Worm (Caenorhabditis elegans): ENCODE measurements around the gene glt-4.

The glt-4 gene

DNA sequence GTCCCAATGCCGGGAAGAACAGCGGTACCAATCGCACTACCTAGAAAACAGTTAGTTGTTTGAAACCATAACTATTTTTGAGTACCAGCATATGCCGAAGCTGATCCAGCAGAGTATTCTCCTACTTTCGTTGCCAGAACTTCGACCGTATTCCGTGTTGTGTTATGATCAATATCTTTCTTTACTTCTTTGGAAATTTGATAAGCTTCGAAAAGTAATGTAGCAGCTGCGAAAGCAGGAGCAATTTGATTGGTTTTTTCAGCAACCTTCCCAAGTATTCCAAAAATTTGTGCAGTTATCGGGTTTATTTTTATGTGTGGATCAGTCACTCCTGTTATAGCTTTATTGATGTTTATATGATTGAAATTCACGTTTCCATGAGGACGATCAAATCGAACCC is 43.1 kb upstream of the glt-4 start:
- TF ChIP-seq mdl-1 (tag; optimal IDR thresholded peaks at IDR 0.05) (no peak), lin-13 (GFP tag; optimal IDR thresholded peaks at IDR 0.05) (no peak), F16B12.6 (tag; optimal IDR thresholded peaks at IDR 0.05) (no peak), tbx-2 (tag; optimal IDR thresholded peaks at IDR 0.05) (no peak), zag-1 (tag; optimal IDR thresholded peaks at IDR 0.05) (no peak), unc-130 (tag; optimal IDR thresholded peaks at IDR 0.05) (no peak), nhr-77 (tag; optimal IDR thresholded peaks at IDR 0.05) (no peak), unc-86 (tag; optimal IDR thresholded peaks at IDR 0.05) (no peak), snpc-4 (tag; optimal IDR thresholded peaks at IDR 0.05) (no peak), nhr-237 (tag; optimal IDR thresholded peaks at IDR 0.05) (no peak), mef-2 (tag; optimal IDR thresholded peaks at IDR 0.05) (no peak)

DNA sequence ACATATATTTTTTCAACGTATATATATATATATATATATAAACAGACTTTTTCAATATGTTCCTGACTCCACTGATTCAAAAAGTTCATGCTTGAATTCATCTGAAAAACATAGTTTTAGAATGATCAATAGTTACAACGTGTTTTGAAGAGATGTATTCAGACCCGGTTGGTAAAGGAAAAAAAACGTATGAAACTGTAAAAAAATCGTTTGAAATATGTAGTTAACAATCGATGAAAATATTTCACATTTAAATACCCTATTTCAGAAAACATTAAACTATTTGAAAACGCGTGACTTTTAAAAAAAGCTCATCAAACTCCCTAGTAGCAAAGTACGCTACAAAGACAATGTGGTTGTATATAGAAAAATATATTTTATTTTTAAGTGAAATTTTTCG is 42.6 kb upstream of the glt-4 start, which contains the start of gene C03B1.14:
C03B1.14 (minus strand) TSS at position 101 of the 400 bp plus-strand sequence.
- no peak for TF ChIP-seq sup-37 (GFP tag; optimal IDR thresholded peaks at IDR 0.05)
- no peak for TF ChIP-seq egl-13 (tag; optimal IDR thresholded peaks at IDR 0.05)
- no peak for TF ChIP-seq hlh-4 (tag; optimal IDR thresholded peaks at IDR 0.05)
- no peak for TF ChIP-seq lin-15B (tag; optimal IDR thresholded peaks at IDR 0.05)
- no peak for TF ChIP-seq fkh-10 (GFP tag; optimal IDR thresholded peaks at IDR 0.05)
- no peak for TF ChIP-seq nhr-84 (tag; optimal IDR thresholded peaks at IDR 0.05)
- no peak for TF ChIP-seq unc-86 (tag; optimal IDR thresholded peaks at IDR 0.05)
- TF ChIP-seq nhr-20 (tag; optimal IDR thresholded peaks at IDR 0.05), result no peak
- no peak for TF ChIP-seq fkh-4 (tag; optimal IDR thresholded peaks at IDR 0.05; ENCODE audit: borderline replicate concordance)
- TF ChIP-seq tbx-2 (tag; optimal IDR thresholded peaks at IDR 0.05), result no peak
- TF ChIP-seq ceh-82 (tag; optimal IDR thresholded peaks at IDR 0.05), result no peak
- TF ChIP-seq ceh-8 (GFP tag; optimal IDR thresholded peaks at IDR 0.05), result no peak
- TF ChIP-seq snpc-4 (tag; optimal IDR thresholded peaks at IDR 0.05), result no peak

DNA sequence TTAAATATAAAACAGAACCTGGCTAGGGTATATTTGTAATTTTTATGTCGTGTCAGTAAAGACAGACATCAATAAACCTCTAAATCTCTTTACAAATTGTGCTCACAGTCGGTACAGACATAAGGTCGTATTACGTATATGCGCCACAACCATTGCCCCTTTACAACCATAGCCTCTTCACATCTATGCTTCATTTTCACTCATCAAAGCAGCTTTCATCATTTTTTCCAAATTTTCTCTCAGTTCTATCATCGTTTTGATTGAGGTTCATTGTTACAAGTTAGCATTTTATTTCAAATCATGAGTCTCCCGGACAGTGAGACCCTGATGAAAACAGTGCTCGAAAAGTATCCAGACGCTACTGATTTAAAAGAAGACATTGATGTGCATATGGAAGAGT is 39.0 kb upstream of the glt-4 start, which contains the start of gene C03B1.4:
C03B1.4 (plus strand) TSS at position 301 of the 400 bp plus-strand sequence.
- TF ChIP-seq efl-1 (optimal IDR thresholded peaks at IDR 0.05), result no peak
- peak in 1 of 2 experiments; percentile 29 for TF ChIP-seq efl-1 (GFP tag; optimal IDR thresholded peaks at IDR 0.05 in 1 of 2)
- TF ChIP-seq lsy-2 (tag; optimal IDR thresholded peaks at IDR 0.05), result no peak

DNA sequence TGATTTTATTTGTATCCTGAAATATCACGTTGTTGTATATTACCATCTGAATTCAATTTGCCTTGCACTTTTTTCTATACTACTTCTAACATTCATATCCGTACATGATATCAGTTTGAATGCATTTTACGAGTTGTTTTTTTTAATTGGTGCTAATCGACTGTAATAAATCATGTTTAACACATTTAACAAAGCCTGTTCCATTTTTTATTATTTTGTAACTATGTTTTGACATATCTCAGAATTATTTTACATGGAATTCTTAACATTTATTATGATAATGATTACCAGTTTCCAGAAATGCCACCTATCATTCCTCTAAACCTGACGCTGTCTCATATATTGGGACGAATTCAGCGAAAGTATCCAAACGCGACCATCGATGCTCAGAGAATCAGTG is 37.5 kb upstream of the glt-4 start, which contains the start of gene C03B1.3:
C03B1.3 (plus strand) TSS at position 301 of the 400 bp plus-strand sequence.
- no peak for TF ChIP-seq isw-1 (GFP tag; IDR thresholded peaks at IDR 0.05)
- no peak for TF ChIP-seq mdl-1 (tag; optimal IDR thresholded peaks at IDR 0.05)
- TF ChIP-seq pag-3 (tag; optimal IDR thresholded peaks at IDR 0.05; ENCODE audit: borderline replicate concordance, insufficient read depth), result no peak
- TF ChIP-seq nhr-90 (tag; optimal IDR thresholded peaks at IDR 0.05; ENCODE audit: poor library complexity), result no peak
- TF ChIP-seq efl-1 (optimal IDR thresholded peaks at IDR 0.05), result no peak
- no peak for TF ChIP-seq efl-1 (GFP tag; optimal IDR thresholded peaks at IDR 0.05 in 1 of 2)
- TF ChIP-seq Y116A8C.19 (tag; optimal IDR thresholded peaks at IDR 0.05; ENCODE audit: borderline replicate concordance), result no peak
- TF ChIP-seq pax-3 (tag; optimal IDR thresholded peaks at IDR 0.05), result no peak
- no peak for TF ChIP-seq F16B12.6 (tag; optimal IDR thresholded peaks at IDR 0.05)
- no peak for TF ChIP-seq ztf-4 (tag; optimal IDR thresholded peaks at IDR 0.05)
- TF ChIP-seq mef-2 (tag; optimal IDR thresholded peaks at IDR 0.05), result no peak
- TF ChIP-seq aha-1 (tag; optimal IDR thresholded peaks at IDR 0.05), result no peak
- TF ChIP-seq lsy-2 (tag; optimal IDR thresholded peaks at IDR 0.05), result no peak
- no peak for TF ChIP-seq blmp-1 (tag; optimal IDR thresholded peaks at IDR 0.05)

DNA sequence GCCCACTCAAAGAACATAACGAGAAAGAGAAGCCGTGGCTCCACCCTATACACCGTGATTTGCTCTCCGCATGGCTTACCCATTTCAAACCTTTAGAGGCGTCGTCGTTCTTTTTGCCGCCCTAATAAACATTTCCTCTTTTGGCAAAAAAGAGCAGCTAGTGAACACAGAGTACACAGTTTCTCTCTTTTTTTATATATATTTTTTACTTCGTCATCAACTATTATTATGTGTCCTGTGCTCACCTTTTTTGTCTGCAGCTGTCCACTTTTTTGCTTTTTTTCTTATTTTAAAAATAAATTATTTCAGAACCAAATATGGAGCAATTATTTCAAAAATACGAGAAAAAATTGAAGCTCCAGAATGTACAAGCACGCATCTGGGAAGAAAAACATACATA is 33.5 kb upstream of the glt-4 start, which contains the start of gene C03B1.2:
C03B1.2 (plus strand) TSS at position 301 of the 400 bp plus-strand sequence.
- TF ChIP-seq nhr-71 (tag; optimal IDR thresholded peaks at IDR 0.05), result no peak
- no peak for TF ChIP-seq unc-30 (tag; optimal IDR thresholded peaks at IDR 0.05)
- TF ChIP-seq jun-1 (tag; optimal IDR thresholded peaks at IDR 0.05), result no peak
- TF ChIP-seq F16B12.6 (tag; optimal IDR thresholded peaks at IDR 0.05), result no peak
- TF ChIP-seq lin-35 (GFP tag; optimal IDR thresholded peaks at IDR 0.05), result no peak
- TF ChIP-seq C34B4.2 (tag; optimal IDR thresholded peaks at IDR 0.05), result no peak
- TF ChIP-seq rnt-1 (tag; optimal IDR thresholded peaks at IDR 0.05), result no peak
- TF ChIP-seq nhr-77 (tag; optimal IDR thresholded peaks at IDR 0.05), result no peak
- no peak for TF ChIP-seq ceh-88 (GFP tag; IDR thresholded peaks at IDR 0.05)
- TF ChIP-seq efl-1 (optimal IDR thresholded peaks at IDR 0.05), result no peak
- TF ChIP-seq efl-1 (GFP tag; optimal IDR thresholded peaks at IDR 0.05 in 1 of 2), result no peak
- no peak for TF ChIP-seq hlh-17 (GFP tag; optimal IDR thresholded peaks at IDR 0.05; ENCODE audit: borderline replicate concordance)
- no peak for TF ChIP-seq fkh-8 (tag; optimal IDR thresholded peaks at IDR 0.05)
- no peak for TF ChIP-seq isw-1 (GFP tag; IDR thresholded peaks at IDR 0.05)
- no peak for TF ChIP-seq skn-1 (tag; optimal IDR thresholded peaks at IDR 0.05)

Data from whole organism, L1 larva.